Fruit fly (Drosophila melanogaster) whole organism, prepupa: ENCODE data around the gene CG6908.

Experiments
- CG4318 ChIP-seq: fragments of 200-800 bp; sonication (Bioruptor generic); optimal IDR thresholded peaks from 3 replicates; lab custom pipeline; 2017; ENCODE audit warnings: missing biosample characterization, mild to moderate bottlenecking, missing genetic modification characterization
- CG6163 ChIP-seq: fragments of 200-800 bp; sonication (Bioruptor generic); IDR thresholded peaks from 3 replicates; pipeline ENCODE4 v1.3.6; 2022; ENCODE audit warnings: missing biosample characterization, missing genetic modification characterization
- CG8319 ChIP-seq: fragments of 200-800 bp; sonication (Bioruptor generic); optimal IDR thresholded peaks from 3 replicates; lab custom pipeline; 2016; ENCODE audit warnings: missing biosample characterization, missing genetic modification characterization
- Sox15 ChIP-seq: fragments of 200-800 bp; sonication (Bioruptor generic); optimal IDR thresholded peaks from 3 replicates; lab custom pipeline; 2016; ENCODE audit warnings: missing biosample characterization, missing genetic modification characterization

DNA sequence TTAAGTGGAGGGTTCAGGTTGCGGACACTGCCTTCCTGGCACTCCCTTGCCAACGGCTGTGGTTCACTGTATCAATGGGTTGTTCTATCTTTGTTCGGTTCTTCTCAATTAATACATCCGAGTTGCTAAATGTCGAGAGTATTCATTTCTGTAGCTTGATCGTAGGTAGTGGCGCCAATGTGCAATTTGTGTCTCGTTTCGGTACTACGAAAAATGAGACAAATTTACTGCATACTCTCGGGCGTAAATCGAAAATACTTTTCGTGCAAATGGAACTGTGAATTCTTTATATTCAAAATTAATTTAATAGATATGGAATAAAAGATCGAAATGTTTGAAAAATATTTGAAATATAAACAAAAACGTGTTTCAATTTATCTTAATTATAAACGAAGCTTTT, 24.3 kb downstream of the CG6908 start:
- no peak for TF ChIP-seq CG4318 (GFP tag; lab: Kevin White, UChicago)
- no peak for TF ChIP-seq CG8319 (GFP tag; lab: Kevin White, UChicago)
- no peak for TF ChIP-seq CG6163
- no peak for TF ChIP-seq Sox15 (GFP tag; lab: Kevin White, UChicago)
